Fruit fly (Drosophila melanogaster): Measurements from ENCODE around the gene RanGAP.

RanGAP gene

dm6 chr2L:19459404-19459803 lies 17.6 kb downstream of the RanGAP start:
- TF ChIP-seq dmrt93B (GFP tag; optimal IDR thresholded peaks at IDR 0.05) (no peak), sage (GFP tag; optimal IDR thresholded peaks at IDR 0.05) (no peak), dsf (GFP tag; optimal IDR thresholded peaks at IDR 0.05; ENCODE audit: borderline replicate concordance) (no peak), woc (GFP tag; optimal IDR thresholded peaks at IDR 0.05) (no peak), psq (GFP tag; optimal IDR thresholded peaks at IDR 0.05) (no peak), CG9705 (GFP tag; optimal IDR thresholded peaks at IDR 0.05) (no peak), GATAd (GFP tag; optimal IDR thresholded peaks at IDR 0.05) (no peak), ey (GFP tag; optimal IDR thresholded peaks at IDR 0.05) (no peak), Mio (GFP tag; optimal IDR thresholded peaks at IDR 0.05) (no peak), Hr83 (GFP tag; optimal IDR thresholded peaks at IDR 0.05; ENCODE audit: poor library complexity, severe bottlenecking) (no peak), pan (optimal IDR thresholded peaks at IDR 0.05) (no peak), Vsx2 (GFP tag; optimal IDR thresholded peaks at IDR 0.05; ENCODE audit: partially characterized antibody) (no peak), CG32264 (GFP tag; optimal IDR thresholded peaks at IDR 0.05) (no peak), tai (GFP tag; optimal IDR thresholded peaks at IDR 0.05) (no peak)

dm6 chr2L:19462898-19463297 lies 21.1 kb downstream of the RanGAP start:
- TF ChIP-seq HLH106 (tag; optimal IDR thresholded peaks at IDR 0.05) (no peak), sage (GFP tag; optimal IDR thresholded peaks at IDR 0.05) (no peak), dmrt93B (GFP tag; optimal IDR thresholded peaks at IDR 0.05) (no peak), usp (GFP tag; optimal IDR thresholded peaks at IDR 0.05) (no peak)

dm6 chr2L:19463405-19463804 lies 21.6 kb downstream of the RanGAP start:
- no peak for TF ChIP-seq brk (GFP tag; optimal IDR thresholded peaks at IDR 0.05)
- TF ChIP-seq dsf (GFP tag; optimal IDR thresholded peaks at IDR 0.05; ENCODE audit: borderline replicate concordance): no peak
- no peak for TF ChIP-seq woc (GFP tag; optimal IDR thresholded peaks at IDR 0.05)
- TF ChIP-seq CG32264 (GFP tag; optimal IDR thresholded peaks at IDR 0.05): no peak
- no peak for TF ChIP-seq h (GFP tag; optimal IDR thresholded peaks at IDR 0.05)
- TF ChIP-seq CrebA (GFP tag; optimal IDR thresholded peaks at IDR 0.05; ENCODE audit: borderline replicate concordance): no peak
- TF ChIP-seq psq (GFP tag; optimal IDR thresholded peaks at IDR 0.05): no peak
- TF ChIP-seq OdsH (GFP tag; optimal IDR thresholded peaks at IDR 0.05): no peak

dm6 chr2L:19463824-19464317 lies 22.1 kb downstream of the RanGAP start, which contains the start of gene tj:
Gene tj (plus strand): TSS chr2L:19464267.
- TF ChIP-seq woc (GFP tag; optimal IDR thresholded peaks at IDR 0.05): no peak
- no peak for TF ChIP-seq Hr83 (GFP tag; optimal IDR thresholded peaks at IDR 0.05; ENCODE audit: poor library complexity, severe bottlenecking)
- TF ChIP-seq lola (GFP tag; optimal IDR thresholded peaks at IDR 0.05): no peak

- TF ChIP-seq br (GFP tag; optimal IDR thresholded peaks at IDR 0.05): no peak
- TF ChIP-seq h (GFP tag; optimal IDR thresholded peaks at IDR 0.05): no peak
These were observed 27.3 kb downstream of the RanGAP start for dm6 chr2L:19469090-19469489.

DNA sequence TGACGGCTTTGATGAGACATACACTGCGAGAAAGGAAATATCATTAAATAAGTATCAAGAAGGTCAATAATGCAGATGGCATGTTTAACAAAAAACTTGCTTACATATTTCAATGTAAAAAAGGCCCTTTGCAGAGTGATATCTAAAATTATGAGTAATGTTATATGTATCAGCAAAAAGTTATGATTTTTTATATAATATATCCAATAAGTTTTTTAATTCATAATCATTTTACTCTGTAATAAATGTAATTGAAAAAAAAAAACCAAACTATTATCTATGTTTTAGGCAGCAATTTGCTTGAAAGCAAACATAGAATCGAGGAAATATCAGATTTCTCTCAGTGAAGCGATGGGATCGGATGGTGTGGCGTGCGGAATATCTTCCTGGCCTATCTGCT lies 28.0 kb downstream of the RanGAP start:
- TF ChIP-seq lola (GFP tag; optimal IDR thresholded peaks at IDR 0.05) (no peak), Sp1 (GFP tag; optimal IDR thresholded peaks at IDR 0.05) (no peak), HLH106 (tag; optimal IDR thresholded peaks at IDR 0.05) (no peak), OdsH (GFP tag; optimal IDR thresholded peaks at IDR 0.05) (no peak), CG32264 (GFP tag; optimal IDR thresholded peaks at IDR 0.05) (no peak), CrebA (GFP tag; optimal IDR thresholded peaks at IDR 0.05; ENCODE audit: borderline replicate concordance) (no peak), dmrt93B (GFP tag; optimal IDR thresholded peaks at IDR 0.05) (no peak), tai (GFP tag; optimal IDR thresholded peaks at IDR 0.05) (no peak), CG9705 (GFP tag; optimal IDR thresholded peaks at IDR 0.05) (no peak), Mio (GFP tag; optimal IDR thresholded peaks at IDR 0.05) (no peak), ey (GFP tag; optimal IDR thresholded peaks at IDR 0.05) (no peak), usp (GFP tag; optimal IDR thresholded peaks at IDR 0.05) (no peak), GATAd (GFP tag; optimal IDR thresholded peaks at IDR 0.05) (no peak), Jra (GFP tag; optimal IDR thresholded peaks at IDR 0.05) (no peak), foxo (GFP tag; optimal IDR thresholded peaks at IDR 0.05) (no peak), jim (GFP tag; optimal IDR thresholded peaks at IDR 0.05) (no peak), rgr (GFP tag; optimal IDR thresholded peaks at IDR 0.05) (no peak)

dm6 chr2L:19472256-19472655 lies 30.5 kb downstream of the RanGAP start:
- TF ChIP-seq lola (GFP tag; optimal IDR thresholded peaks at IDR 0.05) (no peak), sage (GFP tag; optimal IDR thresholded peaks at IDR 0.05) (no peak), tai (GFP tag; optimal IDR thresholded peaks at IDR 0.05) (no peak), Dif (GFP tag; optimal IDR thresholded peaks at IDR 0.05; ENCODE audit: partially characterized antibody) (no peak), CrebA (GFP tag; optimal IDR thresholded peaks at IDR 0.05; ENCODE audit: borderline replicate concordance) (no peak), Rel (GFP tag; optimal IDR thresholded peaks at IDR 0.05) (no peak), Rel (tag; optimal IDR thresholded peaks at IDR 0.05) (no peak), brk (GFP tag; optimal IDR thresholded peaks at IDR 0.05) (no peak), ey (GFP tag; optimal IDR thresholded peaks at IDR 0.05) (no peak), foxo (GFP tag; optimal IDR thresholded peaks at IDR 0.05) (no peak), jim (GFP tag; optimal IDR thresholded peaks at IDR 0.05) (no peak), CG32264 (GFP tag; optimal IDR thresholded peaks at IDR 0.05) (no peak), rgr (GFP tag; optimal IDR thresholded peaks at IDR 0.05) (no peak)
